Worm (Caenorhabditis elegans): ENCODE data around the gene K11C4.2.

The K11C4.2 gene

DNA sequence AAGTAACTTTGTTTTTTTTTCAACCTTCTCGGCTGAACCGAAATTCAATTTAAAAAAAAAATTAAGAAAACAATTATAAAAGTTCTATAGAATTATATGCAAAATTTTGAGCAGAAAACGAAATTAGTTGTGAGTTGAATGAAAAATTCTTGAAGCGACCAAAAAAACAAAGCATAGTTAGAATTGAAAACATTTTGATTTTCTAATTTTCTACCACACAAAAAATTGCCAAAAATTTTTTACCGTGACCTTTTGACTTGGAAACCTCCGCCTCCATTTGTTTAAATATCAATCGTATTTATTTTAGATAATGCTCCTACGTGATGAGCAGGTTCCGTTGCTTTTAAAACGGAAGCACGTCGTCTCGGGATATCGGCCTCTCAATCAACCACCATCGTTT, at the start of gene K11C4.2:
K11C4.2 (plus strand) TSS at position 301 of the 400 bp plus-strand sequence.
- no peak for TF ChIP-seq Y22D7AL.16 (tag; optimal IDR thresholded peaks at IDR 0.05)
- TF ChIP-seq sox-2 (GFP tag; IDR thresholded peaks at IDR 0.05) = no peak
- no peak for TF ChIP-seq fkh-6 (tag; optimal IDR thresholded peaks at IDR 0.05)
- TF ChIP-seq hlh-6 (tag; optimal IDR thresholded peaks at IDR 0.05) = no peak
- no peak for TF ChIP-seq unc-3 (GFP tag; conservative IDR thresholded peaks at IDR 0.05)
- no peak for TF ChIP-seq unc-3 (tag; optimal IDR thresholded peaks at IDR 0.05)
- TF ChIP-seq tbx-2 (tag; optimal IDR thresholded peaks at IDR 0.05) = no peak
- TF ChIP-seq ceh-31 (tag; optimal IDR thresholded peaks at IDR 0.05) = no peak

DNA sequence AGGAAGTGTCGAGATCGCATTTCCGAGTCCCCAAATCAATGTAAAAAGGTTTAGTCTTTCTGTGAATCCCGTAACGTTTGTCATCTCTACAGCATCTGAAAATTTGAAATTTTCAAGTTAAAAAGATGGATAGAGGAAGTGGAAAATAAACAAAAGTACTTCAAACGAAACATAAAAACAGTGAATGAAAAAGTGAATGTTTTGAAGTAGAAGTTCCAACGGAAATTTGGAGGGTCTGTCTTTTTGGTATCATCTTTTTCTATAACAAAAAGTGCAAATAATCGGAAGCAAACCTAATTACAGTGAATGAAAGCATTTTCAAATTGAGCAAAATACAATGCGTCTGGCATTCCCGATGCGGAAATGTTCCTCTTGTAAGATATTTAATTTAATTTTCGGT, 48.4 kb upstream of the K11C4.2 start, which contains the start of gene lgc-54:
lgc-54 (minus strand) TSS at position 101 of the 400 bp plus-strand sequence.
- TF ChIP-seq C38D4.7 (GFP tag; optimal IDR thresholded peaks at IDR 0.05) (no peak), pax-1 (tag; optimal IDR thresholded peaks at IDR 0.05) (no peak), pha-4 (tag; optimal IDR thresholded peaks at IDR 0.05) (no peak), pag-3 (tag; optimal IDR thresholded peaks at IDR 0.05; ENCODE audit: borderline replicate concordance) (no peak), pat-9 (tag; optimal IDR thresholded peaks at IDR 0.05) (no peak), ceh-22 (tag; optimal IDR thresholded peaks at IDR 0.05) (no peak), ref-2 (tag; optimal IDR thresholded peaks at IDR 0.05) (no peak), tbx-7 (tag; optimal IDR thresholded peaks at IDR 0.05) (no peak), ceh-45 (GFP tag; IDR thresholded peaks at IDR 0.05) (no peak), ztf-16 (tag; optimal IDR thresholded peaks at IDR 0.05) (no peak), gmeb-2 (tag; optimal IDR thresholded peaks at IDR 0.05) (no peak), ama-1 (optimal IDR thresholded peaks at IDR 0.05) (no peak), F13H6.1 (tag; optimal IDR thresholded peaks at IDR 0.05) (no peak)

DNA sequence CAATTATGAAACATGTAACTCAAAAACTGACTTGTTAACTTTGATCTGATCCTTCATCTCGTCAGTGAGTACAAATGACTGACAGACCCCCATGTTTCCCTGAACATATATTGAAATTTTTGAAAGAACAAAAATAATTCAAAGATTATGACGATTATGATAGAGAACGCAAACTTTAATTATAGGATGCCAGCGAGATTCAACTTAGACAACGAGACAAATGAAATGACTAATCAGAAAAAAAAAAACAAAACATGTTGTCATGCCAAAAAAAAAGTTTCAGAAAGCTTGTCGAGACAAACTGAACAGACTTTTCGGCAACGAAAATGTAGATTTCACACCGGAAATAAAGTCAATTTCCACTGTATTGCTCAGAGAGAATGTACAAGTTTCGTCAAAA, 40.2 kb upstream of the K11C4.2 start, which contains the start of gene gpa-10:
gpa-10 (minus strand) TSS at position 101 of the 400 bp plus-strand sequence.
- no peak for TF ChIP-seq odd-2 (tag; optimal IDR thresholded peaks at IDR 0.05)
- TF ChIP-seq pqm-1 (tag; optimal IDR thresholded peaks at IDR 0.05) = no peak
- TF ChIP-seq ztf-16 (tag; optimal IDR thresholded peaks at IDR 0.05) = no peak
- TF ChIP-seq sdc-2 (tag; optimal IDR thresholded peaks at IDR 0.05) = no peak
- TF ChIP-seq lin-11 (tag; optimal IDR thresholded peaks at IDR 0.05) = no peak
- no peak for TF ChIP-seq C38D4.7 (GFP tag; optimal IDR thresholded peaks at IDR 0.05)
- no peak for TF ChIP-seq dmd-4 (tag; optimal IDR thresholded peaks at IDR 0.05; ENCODE audit: borderline replicate concordance)
- TF ChIP-seq ceh-18 (tag; optimal IDR thresholded peaks at IDR 0.05) = no peak
- no peak for TF ChIP-seq K02D7.2 (tag; optimal IDR thresholded peaks at IDR 0.05)

DNA sequence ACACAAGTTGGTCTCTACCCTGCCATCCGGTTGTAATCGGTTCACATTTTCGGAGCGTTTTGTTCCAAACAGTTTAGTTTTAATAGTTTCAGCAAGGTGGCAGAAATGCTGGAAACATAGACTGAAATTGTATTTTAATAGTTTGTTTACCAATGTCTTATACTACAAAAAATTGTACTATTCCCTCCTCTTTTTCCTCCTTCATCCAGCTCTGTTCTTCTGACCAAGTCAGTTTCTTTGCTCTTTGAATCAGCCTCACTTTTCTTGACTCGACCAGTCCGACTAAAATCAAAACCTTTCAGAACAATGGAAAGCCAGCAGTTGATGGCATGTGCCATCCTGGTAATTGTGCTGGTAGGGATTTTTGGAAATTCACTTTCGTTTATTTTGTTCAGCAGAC, 24.9 kb upstream of the K11C4.2 start, which contains the start of gene frpr-18:
frpr-18 (plus strand) TSS at position 301 of the 400 bp plus-strand sequence.
- TF ChIP-seq eyg-1 (tag; optimal IDR thresholded peaks at IDR 0.05) (no peak), che-1 (tag; optimal IDR thresholded peaks at IDR 0.05) (no peak), gmeb-2 (tag; optimal IDR thresholded peaks at IDR 0.05) (no peak), ceh-34 (tag; optimal IDR thresholded peaks at IDR 0.05) (no peak)

DNA sequence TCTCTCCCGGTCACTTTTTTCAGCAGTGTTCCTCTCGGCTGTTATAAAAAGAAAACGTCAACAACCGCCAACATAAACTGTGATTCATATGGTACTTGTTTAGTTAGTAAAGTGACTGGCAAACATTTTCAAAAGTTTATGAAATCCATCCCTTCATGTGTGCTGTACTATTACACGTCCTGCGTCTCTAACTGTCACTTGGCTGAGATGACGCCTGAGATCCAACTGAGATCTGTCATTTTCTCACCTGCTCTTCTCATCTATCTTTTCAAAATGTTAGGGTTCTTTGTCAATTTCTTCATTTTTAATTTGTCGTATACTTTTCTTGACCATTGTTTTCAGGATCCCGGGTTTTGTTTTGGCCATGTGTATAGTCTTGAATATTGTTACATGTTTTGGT, 20.1 kb upstream of the K11C4.2 start:
- TF ChIP-seq pag-3 (tag; optimal IDR thresholded peaks at IDR 0.05; ENCODE audit: borderline replicate concordance) (no peak), sdc-2 (tag; optimal IDR thresholded peaks at IDR 0.05) (no peak), unc-55 (GFP tag; optimal IDR thresholded peaks at IDR 0.05) (peak; percentile 88)

DNA sequence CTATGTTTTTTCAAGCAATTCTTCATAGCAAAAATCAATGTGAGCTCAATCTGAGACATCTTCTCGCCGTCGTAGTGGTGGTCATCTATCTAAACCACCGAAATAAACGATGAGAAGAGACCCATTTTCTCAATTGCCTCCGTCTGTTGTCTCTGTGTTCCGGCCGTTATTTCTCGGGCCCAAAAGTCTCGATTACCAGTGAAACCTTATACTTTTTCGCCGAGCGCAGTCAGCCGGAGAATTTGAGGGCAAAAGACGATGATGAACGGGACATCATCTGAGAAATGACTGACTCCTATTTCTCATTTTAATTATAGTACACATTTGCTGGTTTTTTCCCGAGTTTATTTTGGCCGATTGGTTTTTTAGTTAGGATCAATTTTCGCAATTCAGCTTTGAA, 19.1 kb upstream of the K11C4.2 start:
- no peak for TF ChIP-seq hlh-30 (tag; optimal IDR thresholded peaks at IDR 0.05; ENCODE audit: insufficient read depth)
- peak; percentile 81 for TF ChIP-seq ceh-34 (tag; optimal IDR thresholded peaks at IDR 0.05)
